Worm (Caenorhabditis elegans) whole organism, L2 larva: ENCODE measurements around the gene K08D8.9.

Source experiments
- nhr-237 ChIP-seq: fragments of 150-350 bp; optimal IDR thresholded peaks from 2 replicates; lab custom pipeline; 2014; ENCODE audit warnings: missing biosample characterization, missing genetic modification characterization
- skn-1 ChIP-seq: sonication (generic microtip); optimal IDR thresholded peaks from 2 replicates; lab custom pipeline; 2017; ENCODE audit warnings: missing biosample characterization, missing genetic modification characterization

- no peak for TF ChIP-seq skn-1
- no peak for TF ChIP-seq nhr-237
Measured at ce11 chrIV:12918256-12918655, 18.8 kb downstream of the K08D8.9 start, which contains the start of gene C32H11.3.
